Worm (Caenorhabditis elegans) whole organism, L4 larva: ENCODE data around the gene F13C5.5.

Experiments used
- ZK337.2 ChIP-seq: fragments of 200-800 bp; sonication (Bioruptor generic); IDR thresholded peaks from 2 replicates; pipeline ENCODE4 v1.3.6; 2022; ENCODE audit warnings: missing genetic modification reagents, missing genetic modification characterization, missing compliant biosample characterization
- ceh-82 ChIP-seq: sonication (generic microtip); optimal IDR thresholded peaks from 2 replicates; lab custom pipeline; 2017; ENCODE audit warnings: missing biosample characterization, missing genetic modification characterization
- daf-16 ChIP-seq, 3 experiments: sonication (generic microtip); optimal IDR thresholded peaks; 2 replicates each; lab custom pipeline; 2016 to 2017; ENCODE audit warnings: missing genetic modification characterization in 3 of 3, missing genetic modification reagents in 3 of 3, mild to moderate bottlenecking in 2 of 3, missing compliant biosample characterization in 2 of 3, missing biosample characterization in 1 of 3, moderate library complexity in 1 of 3
- dpl-1 ChIP-seq: fragments of 150-350 bp; optimal IDR thresholded peaks from 2 replicates; lab custom pipeline; 2014; ENCODE audit warnings: missing biosample characterization, missing genetic modification reagents, missing genetic modification characterization
- mdt-29 ChIP-seq: fragments of 200-800 bp; sonication (Bioruptor generic); IDR thresholded peaks from 2 replicates; pipeline ENCODE4 v1.3.6; 2022; ENCODE audit warnings: missing genetic modification reagents, missing genetic modification characterization, missing compliant biosample characterization
- nhr-237 ChIP-seq: sonication (generic microtip); optimal IDR thresholded peaks from 2 replicates; lab custom pipeline; 2017; ENCODE audit warnings: missing biosample characterization, missing genetic modification characterization
- nhr-25 ChIP-seq: sonication (generic microtip); optimal IDR thresholded peaks from 2 replicates; lab custom pipeline; 2017; ENCODE audit warnings: missing genetic modification characterization, mild to moderate bottlenecking, missing compliant biosample characterization, antibody characterized with exemption, moderate library complexity, borderline replicate concordance; ENCODE audit not compliant: insufficient read depth
- nhr-76 ChIP-seq: fragments of 150-350 bp; optimal IDR thresholded peaks from 2 replicates; lab custom pipeline; 2014; ENCODE audit warnings: missing biosample characterization, missing genetic modification characterization
- unc-62 ChIP-seq, 3 experiments: fragments of 150-350 bp in 1 of 3; sonication (generic microtip); optimal IDR thresholded peaks in 2 of 3; peaks in 1 of 3; 1 replicate in 1 of 3; 2 replicates in 2 of 3; lab custom pipeline; 2014 to 2017; ENCODE audit warnings: missing biosample characterization in 3 of 3, missing genetic modification characterization in 3 of 3, missing genetic modification reagents in 3 of 3, missing genotype in 1 of 3

- TF ChIP-seq nhr-25 (tag; lab: Kevin White, UChicago), result no peak
- TF ChIP-seq nhr-76 (tag; lab: Kevin White, UChicago), result no peak
- no peak for TF ChIP-seq mdt-29 (GFP tag; lab: Robert Waterston, UW)
- no peak for TF ChIP-seq daf-16 (GFP tag; optimal IDR thresholded peaks at IDR 0.05; lab: Kevin White, UChicago)
- TF ChIP-seq daf-16 (tag; optimal IDR thresholded peaks at IDR 0.05; lab: Kevin White, UChicago), result no peak
- TF ChIP-seq nhr-237, result no peak
- TF ChIP-seq ZK337.2, result no peak
- no peak for TF ChIP-seq unc-62 (GFP tag; optimal IDR thresholded peaks at IDR 0.05 in 1 of 2; lab: Kevin White, UChicago)
- no peak for TF ChIP-seq unc-62 (tag; optimal IDR thresholded peaks at IDR 0.05; lab: Kevin White, UChicago)
- no peak for TF ChIP-seq dpl-1 (GFP tag; lab: Kevin White, UChicago)
- no peak for TF ChIP-seq ceh-82
Measured at ce11 chrX:608392-608791, at the start of gene F13C5.5.
